Worm (Caenorhabditis elegans) whole organism, young adult: ENCODE data around the gene fmo-4.

Source experiments
- B0035.1 ChIP-seq: sonication (generic microtip); optimal IDR thresholded peaks from 2 replicates; lab custom pipeline; 2016; ENCODE audit warnings: missing genetic modification characterization, mild to moderate bottlenecking, missing compliant biosample characterization, missing genotype, missing genetic modification reagents
- B0261.1 ChIP-seq: sonication (generic microtip); optimal IDR thresholded peaks from 2 replicates; lab custom pipeline; 2016; ENCODE audit warnings: mild to moderate bottlenecking, missing genetic modification characterization, moderate library complexity, missing compliant biosample characterization
- C06A6.2 ChIP-seq: fragments of 200-800 bp; sonication (Bioruptor generic); conservative IDR thresholded peaks from 2 replicates; pipeline ENCODE4 v1.3.6; 2022; ENCODE audit warnings: missing genetic modification characterization, missing compliant biosample characterization
- D2030.7 ChIP-seq: fragments of 200-800 bp; sonication (Bioruptor generic); IDR thresholded peaks from 2 replicates; pipeline ENCODE4 v1.3.6; 2022; ENCODE audit warnings: missing genetic modification reagents, missing genetic modification characterization, missing compliant biosample characterization
- F22D6.2 ChIP-seq: sonication (generic microtip); optimal IDR thresholded peaks from 2 replicates; lab custom pipeline; 2016; ENCODE audit warnings: mild to moderate bottlenecking, missing genetic modification characterization, missing compliant biosample characterization
- F23B12.7 ChIP-seq: sonication (generic microtip); optimal IDR thresholded peaks from 2 replicates; lab custom pipeline; 2017; ENCODE audit warnings: missing genetic modification characterization, mild to moderate bottlenecking, missing compliant biosample characterization, antibody characterized with exemption, moderate library complexity; ENCODE audit not compliant: insufficient read depth
- F37B4.10 ChIP-seq: fragments of 200-800 bp; sonication (Bioruptor generic); IDR thresholded peaks from 2 replicates; pipeline ENCODE4 v1.3.6; 2022; ENCODE audit warnings: missing genetic modification characterization, missing compliant biosample characterization
- F57A8.1 ChIP-seq: fragments of 200-800 bp; sonication (Bioruptor generic); optimal IDR thresholded peaks from 2 replicates; lab custom pipeline; 2018; ENCODE audit warnings: mild to moderate bottlenecking, missing genetic modification characterization, moderate library complexity, missing compliant biosample characterization
- K11D2.4 ChIP-seq: fragments of 200-800 bp; sonication (Bioruptor generic); IDR thresholded peaks from 2 replicates; pipeline ENCODE4 v1.3.6; 2022; ENCODE audit warnings: missing genetic modification reagents, missing genetic modification characterization, missing compliant biosample characterization
- T26A5.8 ChIP-seq: sonication (generic microtip); optimal IDR thresholded peaks from 2 replicates; lab custom pipeline; 2016; ENCODE audit warnings: missing genetic modification characterization, missing compliant biosample characterization
- Y53F4B.3 ChIP-seq: fragments of 200-800 bp; sonication (Bioruptor generic); IDR thresholded peaks from 2 replicates; pipeline ENCODE4 v1.3.6; 2022; ENCODE audit warnings: missing genetic modification reagents, missing genetic modification characterization, missing compliant biosample characterization
- ama-1 ChIP-seq, 3 experiments: fragments of 150-350 bp in 1 of 3; sonication (generic microtip) in 2 of 3; optimal IDR thresholded peaks; 2 replicates each; lab custom pipeline; 2014 to 2018; ENCODE audit warnings: missing biosample characterization in 2 of 3, missing genetic modification characterization in 2 of 3, missing genetic modification reagents in 2 of 3
- atf-7 ChIP-seq: sonication (generic microtip); optimal IDR thresholded peaks from 2 replicates; lab custom pipeline; 2017; ENCODE audit warnings: mild to moderate bottlenecking, missing genetic modification characterization, missing compliant biosample characterization
- athp-1 ChIP-seq: sonication (generic microtip); optimal IDR thresholded peaks from 2 replicates; lab custom pipeline; 2017; ENCODE audit warnings: mild to moderate bottlenecking, missing genetic modification characterization, missing compliant biosample characterization
- ccch-3 ChIP-seq: fragments of 200-800 bp; sonication (Bioruptor generic); optimal IDR thresholded peaks from 2 replicates; lab custom pipeline; 2018; ENCODE audit warnings: mild to moderate bottlenecking, missing genetic modification characterization, missing compliant biosample characterization
- cebp-2 ChIP-seq: fragments of 200-800 bp; sonication (Bioruptor generic); IDR thresholded peaks from 2 replicates; pipeline ENCODE4 v1.3.6; 2022; ENCODE audit warnings: missing genetic modification characterization, missing compliant biosample characterization
- ceh-27 ChIP-seq: fragments of 200-800 bp; sonication (Bioruptor generic); optimal IDR thresholded peaks from 2 replicates; lab custom pipeline; 2018; ENCODE audit warnings: mild to moderate bottlenecking, missing genetic modification characterization, moderate library complexity, missing compliant biosample characterization
- ceh-40 ChIP-seq: fragments of 200-800 bp; sonication (Bioruptor generic); IDR thresholded peaks from 2 replicates; pipeline ENCODE4 v1.3.6; 2022; ENCODE audit warnings: missing genetic modification characterization, missing compliant biosample characterization
- ceh-91 ChIP-seq: fragments of 200-800 bp; sonication (Bioruptor generic); IDR thresholded peaks from 2 replicates; pipeline ENCODE4 v1.3.6; 2022; ENCODE audit warnings: missing genetic modification reagents, missing genetic modification characterization, missing compliant biosample characterization
- chd-7 ChIP-seq: sonication (generic microtip); optimal IDR thresholded peaks from 2 replicates; lab custom pipeline; 2016; ENCODE audit warnings: mild to moderate bottlenecking, missing genetic modification characterization, moderate library complexity, missing compliant biosample characterization
- dpff-1 ChIP-seq: sonication (generic microtip); optimal IDR thresholded peaks from 2 replicates; lab custom pipeline; 2017; ENCODE audit warnings: mild to moderate bottlenecking, missing genetic modification characterization, missing compliant biosample characterization
- efl-1 ChIP-seq: fragments of 150-350 bp; optimal IDR thresholded peaks from 2 replicates; lab custom pipeline; 2014; ENCODE audit warnings: missing biosample characterization, missing genetic modification reagents, missing genetic modification characterization
- egl-18 ChIP-seq: fragments of 200-800 bp; sonication (Bioruptor generic); IDR thresholded peaks from 2 replicates; pipeline ENCODE4 v1.3.6; 2022; ENCODE audit warnings: missing genetic modification reagents, missing genetic modification characterization, missing compliant biosample characterization
- egrh-3 ChIP-seq: fragments of 200-800 bp; sonication (Bioruptor generic); IDR thresholded peaks from 2 replicates; pipeline ENCODE4 v1.3.6; 2022; ENCODE audit warnings: missing genetic modification reagents, missing genetic modification characterization, missing compliant biosample characterization
- ekl-4 ChIP-seq: fragments of 200-800 bp; sonication (Bioruptor generic); IDR thresholded peaks from 2 replicates; pipeline ENCODE4 v1.3.6; 2022; ENCODE audit warnings: missing genetic modification reagents, missing genetic modification characterization, missing compliant biosample characterization
- hlh-26 ChIP-seq: fragments of 200-800 bp; sonication (Bioruptor generic); conservative IDR thresholded peaks from 2 replicates; pipeline ENCODE4 v1.3.6; 2022; ENCODE audit warnings: missing genetic modification reagents, missing genetic modification characterization, missing compliant biosample characterization
- hrde-1 ChIP-seq: sonication (generic microtip); optimal IDR thresholded peaks from 2 replicates; lab custom pipeline; 2016; ENCODE audit warnings: missing genetic modification characterization, mild to moderate bottlenecking, missing compliant biosample characterization, moderate library complexity, missing genotype, missing genetic modification reagents, borderline replicate concordance
- hsf-1 ChIP-seq: fragments of 200-800 bp; sonication (Bioruptor generic); IDR thresholded peaks from 2 replicates; pipeline ENCODE4 v1.3.6; 2022; ENCODE audit warnings: missing genetic modification reagents, missing genetic modification characterization, missing compliant biosample characterization
- lsl-1 ChIP-seq: fragments of 200-800 bp; sonication (Bioruptor generic); optimal IDR thresholded peaks from 2 replicates; lab custom pipeline; 2018; ENCODE audit warnings: mild to moderate bottlenecking, missing genetic modification characterization, moderate library complexity, missing compliant biosample characterization
- lsy-27 ChIP-seq: sonication (generic microtip); optimal IDR thresholded peaks from 2 replicates; lab custom pipeline; 2017; ENCODE audit warnings: missing genetic modification characterization, mild to moderate bottlenecking, missing compliant biosample characterization, antibody characterized with exemption, missing genotype, borderline replicate concordance; ENCODE audit not compliant: insufficient read depth
- madf-10 ChIP-seq: sonication (generic microtip); optimal IDR thresholded peaks from 2 replicates; lab custom pipeline; 2016; ENCODE audit warnings: mild to moderate bottlenecking, missing genetic modification characterization, missing compliant biosample characterization
- mxl-1 ChIP-seq: sonication (generic microtip); optimal IDR thresholded peaks from 2 replicates; lab custom pipeline; 2016; ENCODE audit warnings: missing genetic modification characterization, missing compliant biosample characterization
- nhr-80 ChIP-seq: sonication (generic microtip); optimal IDR thresholded peaks from 2 replicates; lab custom pipeline; 2016; ENCODE audit warnings: missing genetic modification characterization, missing compliant biosample characterization
- pha-4 ChIP-seq: fragments of 150-350 bp; sonication (generic microtip); optimal IDR thresholded peaks from 2 replicates; lab custom pipeline; 2014; ENCODE audit warnings: missing biosample characterization, missing genetic modification reagents, missing genetic modification characterization
- rcor-1 ChIP-seq: fragments of 200-800 bp; sonication (Bioruptor generic); IDR thresholded peaks from 2 replicates; pipeline ENCODE4 v1.3.6; 2022; ENCODE audit warnings: missing genetic modification reagents, missing genetic modification characterization, missing compliant biosample characterization
- sdz-38 ChIP-seq: sonication (generic microtip); optimal IDR thresholded peaks from 2 replicates; lab custom pipeline; 2016; ENCODE audit warnings: missing genotype, missing genetic modification characterization, missing compliant biosample characterization
- somi-1 ChIP-seq: fragments of 200-800 bp; sonication (Bioruptor generic); optimal IDR thresholded peaks from 2 replicates; lab custom pipeline; 2018; ENCODE audit warnings: mild to moderate bottlenecking, missing genetic modification characterization, missing compliant biosample characterization
- sptf-2 ChIP-seq: fragments of 200-800 bp; sonication (Bioruptor generic); optimal IDR thresholded peaks from 2 replicates; lab custom pipeline; 2018; ENCODE audit warnings: mild to moderate bottlenecking, missing genetic modification characterization, missing compliant biosample characterization
- tbp1 ChIP-seq: fragments of 200-800 bp; sonication (Bioruptor generic); optimal IDR thresholded peaks from 2 replicates; lab custom pipeline; 2018; ENCODE audit warnings: mild to moderate bottlenecking, missing genetic modification characterization, missing compliant biosample characterization
- unc-130 ChIP-seq: sonication (generic microtip); optimal IDR thresholded peaks from 2 replicates; lab custom pipeline; 2016; ENCODE audit warnings: missing genetic modification reagents, missing genetic modification characterization, missing compliant biosample characterization
- ztf-28 ChIP-seq: fragments of 200-800 bp; sonication (Bioruptor generic); IDR thresholded peaks from 2 replicates; pipeline ENCODE4 v1.3.6; 2022; ENCODE audit warnings: missing genetic modification reagents, missing genetic modification characterization, missing compliant biosample characterization
- ztf-6 ChIP-seq: fragments of 200-800 bp; sonication (Bioruptor generic); IDR thresholded peaks from 2 replicates; pipeline ENCODE4 v1.3.6; 2022; ENCODE audit warnings: missing genetic modification reagents, missing genetic modification characterization, missing compliant biosample characterization

Gene fmo-4

DNA sequence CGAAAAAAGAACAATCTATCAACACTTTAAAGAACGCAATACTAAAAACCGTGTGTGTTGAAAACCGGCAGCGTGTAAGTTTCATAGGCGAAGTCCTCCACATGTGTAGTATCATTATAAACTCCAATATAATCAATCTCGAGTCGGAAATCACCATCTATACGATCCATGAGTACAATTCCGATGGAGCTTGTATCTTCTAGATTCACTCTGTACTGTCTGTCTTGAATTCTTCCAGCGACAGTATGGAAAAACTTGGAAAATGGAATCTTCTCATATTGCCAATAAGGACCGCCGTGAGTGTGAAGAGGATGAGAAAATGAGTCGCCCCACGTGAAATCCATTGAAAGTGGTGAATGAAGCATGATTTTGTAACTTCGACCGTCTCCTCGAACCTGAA is 39.5 kb downstream of the fmo-4 start (continued):
- no peak for TF ChIP-seq somi-1 (GFP tag; lab: Kevin White, UChicago)
- TF ChIP-seq cebp-2 (GFP tag; lab: Robert Waterston, UW): peak; percentile 43; the same call in 1 of the 2 replicates
- no peak for TF ChIP-seq D2030.7 (GFP tag; lab: Robert Waterston, UW)
- TF ChIP-seq ceh-27 (GFP tag; lab: Kevin White, UChicago): no peak
- peak; percentile 65 for TF ChIP-seq chd-7 (tag; lab: Kevin White, UChicago)
- peak; percentile 53 for TF ChIP-seq C06A6.2 (GFP tag; lab: Robert Waterston, UW)
- TF ChIP-seq pha-4: peak; percentile 50
- TF ChIP-seq B0261.1 (tag; lab: Kevin White, UChicago): no peak
- TF ChIP-seq efl-1: no peak
- no peak for TF ChIP-seq nhr-80 (tag; lab: Kevin White, UChicago)
- peak; percentile 66 for TF ChIP-seq ama-1 (optimal IDR thresholded peaks at IDR 0.05; lab: Kevin White, UChicago)
- TF ChIP-seq ama-1 (GFP tag; optimal IDR thresholded peaks at IDR 0.05; lab: Kevin White, UChicago): no peak
- TF ChIP-seq F23B12.7: no peak
- TF ChIP-seq lsy-27 (tag; lab: Kevin White, UChicago): no peak
- no peak for TF ChIP-seq Y53F4B.3 (GFP tag; lab: Robert Waterston, UW)
- TF ChIP-seq F22D6.2 (tag; lab: Kevin White, UChicago): no peak
- TF ChIP-seq egrh-3 (GFP tag; lab: Robert Waterston, UW): no peak
- peak; percentile 46; the same call in 1 of the 2 replicates for TF ChIP-seq hsf-1 (GFP tag; lab: Robert Waterston, UW)
- peak; percentile 15 for TF ChIP-seq madf-10 (tag; lab: Kevin White, UChicago)
- no peak for TF ChIP-seq mxl-1 (tag; lab: Kevin White, UChicago)
- TF ChIP-seq ceh-40 (GFP tag; lab: Robert Waterston, UW): no peak
- TF ChIP-seq ekl-4: peak; percentile 75
- no peak for TF ChIP-seq egl-18 (GFP tag; lab: Robert Waterston, UW)
- TF ChIP-seq hlh-26: no peak
- peak; percentile 74 for TF ChIP-seq atf-7 (tag; lab: Kevin White, UChicago)
- TF ChIP-seq ztf-6 (GFP tag; lab: Robert Waterston, UW): no peak
- no peak for TF ChIP-seq rcor-1 (GFP tag; lab: Robert Waterston, UW)
- peak; percentile 5 for TF ChIP-seq tbp1
- no peak for TF ChIP-seq ztf-28 (GFP tag; lab: Robert Waterston, UW)
- peak; percentile 0 for TF ChIP-seq hrde-1
- no peak for TF ChIP-seq F57A8.1
- TF ChIP-seq B0035.1 (tag; lab: Kevin White, UChicago): peak; percentile 6
- TF ChIP-seq lsl-1: no peak
- peak; percentile 50; the same call in 1 of the 2 replicates for TF ChIP-seq K11D2.4 (GFP tag; lab: Robert Waterston, UW)
- TF ChIP-seq unc-130 (GFP tag; lab: Kevin White, UChicago): no peak
- peak; percentile 70 for TF ChIP-seq T26A5.8 (tag; lab: Kevin White, UChicago)
- TF ChIP-seq F37B4.10 (GFP tag; lab: Robert Waterston, UW): no peak
- TF ChIP-seq athp-1 (tag; lab: Kevin White, UChicago): peak; percentile 19
- no peak for TF ChIP-seq sdz-38 (tag; lab: Kevin White, UChicago)
- TF ChIP-seq dpff-1 (tag; lab: Kevin White, UChicago): peak; percentile 67
- TF ChIP-seq ccch-3: no peak
- no peak for TF ChIP-seq sptf-2 (GFP tag; lab: Kevin White, UChicago)
- no peak for TF ChIP-seq ceh-91
